Fruit fly (Drosophila melanogaster) whole organism, embryonic: ENCODE data around the gene Theg.

ENCODE experiments used
- ATbp ChIP-seq: fragments of 200-800 bp; sonication (Bioruptor generic); optimal IDR thresholded peaks from 2 replicates; lab custom pipeline; 2017; ENCODE audit warnings: missing biosample characterization, mild to moderate bottlenecking, missing genetic modification characterization, missing genetic modification reagents
- Aef1 ChIP-seq: fragments of 200-800 bp; sonication (Bioruptor generic); IDR thresholded peaks from 3 replicates; pipeline ENCODE4 v1.3.6; 2022; ENCODE audit warnings: missing biosample characterization, missing genetic modification characterization
- Antp ChIP-seq: fragments of 200-800 bp; sonication (Bioruptor generic); optimal IDR thresholded peaks from 3 replicates; lab custom pipeline; 2016; ENCODE audit warnings: missing biosample characterization, missing genetic modification characterization
- Atf-2 ChIP-seq: fragments of 200-800 bp; sonication (Bioruptor generic); optimal IDR thresholded peaks from 2 replicates; lab custom pipeline; 2016; ENCODE audit warnings: missing biosample characterization, missing genetic modification characterization
- BEAF-32 ChIP-seq: fragments of 200-800 bp; sonication (Bioruptor generic); optimal IDR thresholded peaks from 3 replicates; lab custom pipeline; 2017; ENCODE audit warnings: missing biosample characterization, missing genetic modification characterization, mild to moderate bottlenecking, moderate library complexity, missing genetic modification reagents
- CG10267 ChIP-seq: fragments of 200-800 bp; sonication (Bioruptor generic); optimal IDR thresholded peaks from 2 replicates; lab custom pipeline; 2018; ENCODE audit warnings: missing biosample characterization, mild to moderate bottlenecking, missing genetic modification characterization, moderate library complexity
- CG11695 ChIP-seq: fragments of 200-800 bp; sonication (Bioruptor generic); IDR thresholded peaks from 3 replicates; pipeline ENCODE4 v1.3.6; 2022; ENCODE audit warnings: missing biosample characterization, missing genetic modification characterization
- CG12299 ChIP-seq: fragments of 200-800 bp; sonication (Bioruptor generic); optimal IDR thresholded peaks from 2 replicates; lab custom pipeline; 2018; ENCODE audit warnings: missing biosample characterization, mild to moderate bottlenecking, missing genetic modification characterization
- CG13287 ChIP-seq: fragments of 200-800 bp; sonication (Bioruptor generic); IDR thresholded peaks from 2 replicates; pipeline ENCODE4 v1.3.6; 2022; ENCODE audit warnings: missing biosample characterization, missing genetic modification characterization; ENCODE audit not compliant: partially characterized antibody
- CG13624 ChIP-seq: fragments of 200-800 bp; sonication (Bioruptor generic); optimal IDR thresholded peaks from 2 replicates; lab custom pipeline; 2016; ENCODE audit warnings: missing biosample characterization, missing genetic modification characterization
- CG14050 ChIP-seq: fragments of 200-800 bp; sonication (Bioruptor generic); IDR thresholded peaks from 3 replicates; pipeline ENCODE4 v1.3.6; 2022; ENCODE audit warnings: missing biosample characterization, missing genetic modification characterization
- CG15601 ChIP-seq: fragments of 200-800 bp; sonication (Bioruptor generic); optimal IDR thresholded peaks from 3 replicates; lab custom pipeline; 2019; ENCODE audit warnings: missing biosample characterization, mild to moderate bottlenecking, missing genetic modification characterization, moderate library complexity
- CG1603 ChIP-seq: fragments of 200-800 bp; sonication (Bioruptor generic); optimal IDR thresholded peaks from 2 replicates; lab custom pipeline; 2019; ENCODE audit warnings: missing biosample characterization, mild to moderate bottlenecking, missing genetic modification characterization, moderate library complexity
- CG17612 ChIP-seq: fragments of 200-800 bp; sonication (Bioruptor generic); IDR thresholded peaks from 2 replicates; pipeline ENCODE4 v1.3.6; 2022; ENCODE audit warnings: missing biosample characterization, missing genetic modification characterization
- CG1792 ChIP-seq: fragments of 200-800 bp; sonication (Bioruptor generic); optimal IDR thresholded peaks from 2 replicates; lab custom pipeline; 2016; ENCODE audit warnings: missing biosample characterization, missing genetic modification characterization
- CG1832 ChIP-seq: fragments of 200-800 bp; sonication (Bioruptor generic); optimal IDR thresholded peaks from 2 replicates; lab custom pipeline; 2017; ENCODE audit warnings: missing biosample characterization, mild to moderate bottlenecking, missing genetic modification characterization, inconsistent platforms
- CG18599 ChIP-seq: fragments of 200-800 bp; sonication (Bioruptor generic); optimal IDR thresholded peaks from 3 replicates; lab custom pipeline; 2017; ENCODE audit warnings: missing biosample characterization, missing genetic modification characterization, mild to moderate bottlenecking, moderate library complexity, missing genetic modification reagents
- CG2712 ChIP-seq: fragments of 200-800 bp; optimal IDR thresholded peaks from 3 replicates; lab custom pipeline; 2019; ENCODE audit warnings: missing biosample characterization, mild to moderate bottlenecking, missing genetic modification characterization, moderate library complexity
- CG32772 ChIP-seq: fragments of 200-800 bp; sonication (Bioruptor generic); IDR thresholded peaks from 2 replicates; pipeline ENCODE4 v1.3.6; 2022; ENCODE audit warnings: missing biosample characterization, missing genetic modification characterization
- CG33213 ChIP-seq: fragments of 200-800 bp; sonication (Bioruptor generic); optimal IDR thresholded peaks from 3 replicates; lab custom pipeline; 2016; ENCODE audit warnings: missing biosample characterization, missing genetic modification characterization
- CG4820 ChIP-seq: fragments of 200-800 bp; sonication (Bioruptor generic); optimal IDR thresholded peaks from 3 replicates; lab custom pipeline; 2016; ENCODE audit warnings: missing biosample characterization, missing genetic modification characterization
- CG6654 ChIP-seq: fragments of 200-800 bp; sonication (Bioruptor generic); optimal IDR thresholded peaks from 2 replicates; lab custom pipeline; 2017; ENCODE audit warnings: missing biosample characterization, mild to moderate bottlenecking, missing genetic modification characterization
- CTCF ChIP-seq: fragments of 200-800 bp; sonication (Bioruptor generic); optimal IDR thresholded peaks from 2 replicates; lab custom pipeline; 2017; ENCODE audit warnings: missing biosample characterization, mild to moderate bottlenecking, missing genetic modification characterization, moderate library complexity
- Drgx ChIP-seq: fragments of 200-800 bp; sonication (Bioruptor generic); IDR thresholded peaks from 2 replicates; pipeline ENCODE4 v1.3.6; 2022; ENCODE audit warnings: missing biosample characterization, missing genetic modification characterization
- Fer1 ChIP-seq: fragments of 200-800 bp; sonication (Bioruptor generic); optimal IDR thresholded peaks from 2 replicates; lab custom pipeline; 2017; ENCODE audit warnings: missing biosample characterization, mild to moderate bottlenecking, missing genetic modification characterization
- Fer2 ChIP-seq: fragments of 200-800 bp; sonication (Bioruptor generic); optimal IDR thresholded peaks from 2 replicates; lab custom pipeline; 2018; ENCODE audit warnings: missing biosample characterization, mild to moderate bottlenecking, missing genetic modification characterization, moderate library complexity
- Fer3 ChIP-seq: fragments of 200-800 bp; sonication (Bioruptor generic); optimal IDR thresholded peaks from 2 replicates; lab custom pipeline; 2018; ENCODE audit warnings: missing biosample characterization, mild to moderate bottlenecking, missing genetic modification characterization, moderate library complexity
- Gug ChIP-seq: fragments of 200-800 bp; sonication (Bioruptor generic); IDR thresholded peaks from 4 replicates; pipeline ENCODE4 v1.3.6; 2022; ENCODE audit warnings: missing biosample characterization, missing genetic modification characterization
- Hr78 ChIP-seq, 2 experiments: fragments of 200-800 bp in 1 of 2; fragments of >200 bp in 1 of 2; sonication (Bioruptor generic) in 1 of 2; optimal IDR thresholded peaks; 2 replicates each; lab custom pipeline; 2017 to 2019; ENCODE audit warnings: missing biosample characterization in 2 of 2, missing genetic modification characterization in 2 of 2, mild to moderate bottlenecking in 1 of 2, moderate library complexity in 1 of 2
- Lim3 ChIP-seq: fragments of 200-800 bp; sonication (Bioruptor generic); IDR thresholded peaks from 2 replicates; pipeline ENCODE4 v1.3.6; 2022; ENCODE audit warnings: missing biosample characterization, missing genetic modification characterization
- MBD-R2 ChIP-seq: fragments of 200-800 bp; sonication (Bioruptor generic); IDR thresholded peaks from 2 replicates; pipeline ENCODE4 v1.3.6; 2022; ENCODE audit warnings: missing biosample characterization, missing genetic modification characterization
- MTF-1 ChIP-seq: fragments of 200-800 bp; sonication (Bioruptor generic); optimal IDR thresholded peaks from 2 replicates; lab custom pipeline; 2018; ENCODE audit warnings: missing biosample characterization, mild to moderate bottlenecking, missing genetic modification characterization, borderline replicate concordance
- PHDP ChIP-seq: fragments of 200-800 bp; sonication (Bioruptor generic); optimal IDR thresholded peaks from 3 replicates; lab custom pipeline; 2018; ENCODE audit warnings: missing biosample characterization, mild to moderate bottlenecking, missing genetic modification characterization, moderate library complexity
- Ptx1 ChIP-seq: fragments of 200-800 bp; sonication (Bioruptor generic); IDR thresholded peaks from 2 replicates; pipeline ENCODE4 v1.3.6; 2022; ENCODE audit warnings: missing biosample characterization, missing genetic modification characterization
- TFAM ChIP-seq: fragments of 200-800 bp; sonication (Bioruptor generic); optimal IDR thresholded peaks from 2 replicates; lab custom pipeline; 2017; ENCODE audit warnings: missing biosample characterization, missing genetic modification characterization, inconsistent platforms
- bowl ChIP-seq: fragments of 200-800 bp; sonication (Bioruptor generic); IDR thresholded peaks from 2 replicates; pipeline ENCODE4 v1.3.6; 2022; ENCODE audit warnings: missing biosample characterization, missing genetic modification characterization
- cas ChIP-seq: fragments of 200-800 bp; sonication (Bioruptor generic); IDR thresholded peaks from 2 replicates; pipeline ENCODE4 v1.3.6; 2022; ENCODE audit warnings: missing biosample characterization, missing genetic modification characterization
- cato ChIP-seq: fragments of 200-800 bp; sonication (Bioruptor generic); optimal IDR thresholded peaks from 2 replicates; lab custom pipeline; 2016; ENCODE audit warnings: missing biosample characterization, missing genetic modification characterization, borderline replicate concordance
- caup ChIP-seq: fragments of 200-800 bp; sonication (Bioruptor generic); optimal IDR thresholded peaks from 3 replicates; lab custom pipeline; 2017; ENCODE audit warnings: missing biosample characterization, mild to moderate bottlenecking, missing genetic modification characterization, moderate library complexity; ENCODE audit not compliant: severe bottlenecking
- dati ChIP-seq: fragments of 200-800 bp; sonication (Bioruptor generic); IDR thresholded peaks from 2 replicates; pipeline ENCODE4 v1.3.6; 2022; ENCODE audit warnings: missing biosample characterization, missing genetic modification characterization
- dimm ChIP-seq: fragments of 200-800 bp; sonication (Bioruptor generic); IDR thresholded peaks from 2 replicates; pipeline ENCODE4 v1.3.6; 2022; ENCODE audit warnings: missing biosample characterization, missing genetic modification characterization
- esg ChIP-seq: fragments of 200-800 bp; sonication (Bioruptor generic); conservative IDR thresholded peaks from 2 replicates; pipeline ENCODE4 v1.3.6; 2022; ENCODE audit warnings: missing biosample characterization, missing genetic modification characterization
- her ChIP-seq: fragments of 200-800 bp; sonication (Bioruptor generic); optimal IDR thresholded peaks from 2 replicates; lab custom pipeline; 2016; ENCODE audit warnings: missing biosample characterization, missing genetic modification characterization
- ken ChIP-seq: fragments of 200-800 bp; sonication (Bioruptor generic); IDR thresholded peaks from 3 replicates; pipeline ENCODE4 v1.3.6; 2022; ENCODE audit warnings: missing biosample characterization, missing genetic modification characterization
- lab ChIP-seq: fragments of 200-800 bp; sonication (Bioruptor generic); optimal IDR thresholded peaks from 3 replicates; lab custom pipeline; 2017; ENCODE audit warnings: missing biosample characterization, missing genetic modification characterization, mild to moderate bottlenecking, moderate library complexity, missing genetic modification reagents
- lbe ChIP-seq: fragments of 200-800 bp; sonication (Bioruptor generic); optimal IDR thresholded peaks from 2 replicates; lab custom pipeline; 2016; ENCODE audit warnings: missing biosample characterization, mild to moderate bottlenecking, missing genetic modification characterization
- nom ChIP-seq: fragments of 200-800 bp; sonication (Bioruptor generic); optimal IDR thresholded peaks from 2 replicates; lab custom pipeline; 2017; ENCODE audit warnings: missing biosample characterization, missing genetic modification characterization, mild to moderate bottlenecking, moderate library complexity, missing genetic modification reagents
- scrt ChIP-seq: fragments of 200-800 bp; sonication (Bioruptor generic); optimal IDR thresholded peaks from 2 replicates; lab custom pipeline; 2018; ENCODE audit warnings: missing biosample characterization, mild to moderate bottlenecking, missing genetic modification characterization, moderate library complexity
- tgo ChIP-seq: fragments of 200-800 bp; sonication (Bioruptor generic); IDR thresholded peaks from 3 replicates; pipeline ENCODE4 v1.3.6; 2022; ENCODE audit warnings: missing biosample characterization, missing genetic modification characterization
- wor ChIP-seq: fragments of 200-800 bp; sonication (Bioruptor generic); IDR thresholded peaks from 2 replicates; pipeline ENCODE4 v1.3.6; 2022; ENCODE audit warnings: missing biosample characterization, missing genetic modification characterization

Gene Theg

DNA sequence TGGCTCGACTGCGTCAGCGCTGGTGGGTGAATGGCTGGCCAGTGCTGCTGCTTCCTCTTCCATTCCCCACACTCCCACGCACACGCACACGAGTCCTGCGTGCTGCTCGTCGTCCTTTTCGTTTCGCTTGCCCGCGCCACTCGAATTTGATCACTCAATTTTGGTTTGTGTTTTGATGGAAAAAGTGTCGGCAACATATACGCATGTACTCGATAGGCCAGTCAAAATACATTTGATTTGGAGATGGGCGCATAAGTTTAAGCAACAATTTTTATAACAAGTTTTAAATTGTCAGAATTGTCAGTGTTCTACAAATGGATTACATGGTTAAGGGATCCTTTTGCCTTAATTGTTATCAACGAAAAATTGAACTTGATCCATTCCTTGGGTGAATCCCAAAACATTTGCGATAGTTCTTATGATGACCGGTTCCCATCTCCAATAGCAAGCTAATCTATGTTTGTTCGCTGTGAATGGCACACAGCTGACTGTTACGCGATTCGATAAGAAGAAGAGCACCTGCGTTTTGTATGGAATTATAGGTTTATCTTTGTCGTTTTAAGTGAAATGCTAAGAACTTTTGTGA, 8.6 kb downstream of the Theg start, which contains the start of the genes Mitofilin and mRpL35 (continued):
- no peak for TF ChIP-seq ken (GFP tag; lab: Robert Waterston, UW)
- no peak for TF ChIP-seq CG18599 (GFP tag; lab: Kevin White, UChicago)
- no peak for TF ChIP-seq dati (GFP tag; lab: Robert Waterston, UW)
- TF ChIP-seq Fer1 (GFP tag; lab: Kevin White, UChicago): no peak
- TF ChIP-seq CG14050 (GFP tag; lab: Robert Waterston, UW): no peak
- TF ChIP-seq Fer2 (tag; lab: Kevin White, UChicago): no peak
- TF ChIP-seq MBD-R2 (GFP tag; lab: Robert Waterston, UW): peak; percentile 78
- TF ChIP-seq CG10267 (tag; lab: Kevin White, UChicago): peak; percentile 36
- TF ChIP-seq cas: no peak
- no peak for TF ChIP-seq TFAM
- no peak for TF ChIP-seq nom (GFP tag; lab: Kevin White, UChicago)
- no peak for TF ChIP-seq ATbp
- peak; percentile 39 for TF ChIP-seq CG1792 (GFP tag; lab: Kevin White, UChicago)
- 0 out of 2 replicates have a peak, but pooled peaks have one; percentile 36 for TF ChIP-seq Ptx1 (GFP tag; lab: Robert Waterston, UW)
- no peak for TF ChIP-seq Fer3
- no peak for TF ChIP-seq lbe (GFP tag; lab: Kevin White, UChicago)
- 0 out of 2 replicates have a peak, but pooled peaks have one; percentile 21 for TF ChIP-seq esg (GFP tag; lab: Robert Waterston, UW)
- no peak for TF ChIP-seq caup
- no peak for TF ChIP-seq CG12299
- no peak for TF ChIP-seq bowl
- TF ChIP-seq CG13287 (GFP tag; lab: Robert Waterston, UW): peak; percentile 43
- no peak for TF ChIP-seq CG6654 (GFP tag; lab: Kevin White, UChicago)
- no peak for TF ChIP-seq Drgx (GFP tag; lab: Robert Waterston, UW)
- no peak for TF ChIP-seq CG11695
- peak; percentile 38 for TF ChIP-seq CG1603 (tag; lab: Kevin White, UChicago)
- TF ChIP-seq CG15601 (tag; lab: Kevin White, UChicago): no peak
- peak; percentile 71 for TF ChIP-seq Antp (GFP tag; lab: Kevin White, UChicago)
- peak; percentile 6 for TF ChIP-seq CG4820 (GFP tag; lab: Kevin White, UChicago)
- TF ChIP-seq MTF-1: no peak
- no peak for TF ChIP-seq CG32772
- peak; percentile 24; the same call in 2 of the 4 replicates for TF ChIP-seq Gug (GFP tag; lab: Robert Waterston, UW)
- TF ChIP-seq cato (GFP tag; lab: Kevin White, UChicago): no peak
- TF ChIP-seq CG2712 (tag; lab: Kevin White, UChicago): peak; percentile 32
- no peak for TF ChIP-seq CTCF
- TF ChIP-seq tgo (GFP tag; lab: Robert Waterston, UW): no peak
- no peak for TF ChIP-seq PHDP (tag; lab: Kevin White, UChicago)
- peak; percentile 26 for TF ChIP-seq CG33213 (GFP tag; lab: Kevin White, UChicago)
- TF ChIP-seq CG17612: no peak
- TF ChIP-seq her (GFP tag; lab: Kevin White, UChicago): no peak
- TF ChIP-seq wor (GFP tag; lab: Robert Waterston, UW): no peak
- no peak for TF ChIP-seq dimm (GFP tag; lab: Robert Waterston, UW)
- peak; percentile 36 for TF ChIP-seq CG13624 (GFP tag; lab: Kevin White, UChicago)
- TF ChIP-seq Aef1 (GFP tag; lab: Robert Waterston, UW): 0 out of 3 replicates have a peak, but pooled peaks have one; percentile 17
- TF ChIP-seq lab (GFP tag; lab: Kevin White, UChicago): no peak
- peak; percentile 89 for TF ChIP-seq BEAF-32 (GFP tag; lab: Kevin White, UChicago)
- TF ChIP-seq scrt (GFP tag; lab: Kevin White, UChicago): no peak
- TF ChIP-seq Lim3: no peak
- TF ChIP-seq Atf-2: peak; percentile 50
- TF ChIP-seq Hr78 (GFP tag; optimal IDR thresholded peaks at IDR 0.05; lab: Kevin White, UChicago): no peak
- TF ChIP-seq CG1832 (GFP tag; lab: Kevin White, UChicago): no peak
